Worm (Caenorhabditis elegans) whole organism, young adult: ENCODE data around the gene R12B2.2.

ENCODE experiments used
- B0035.1 ChIP-seq: sonication (generic microtip); optimal IDR thresholded peaks from 2 replicates; lab custom pipeline; 2016; ENCODE audit warnings: missing genetic modification characterization, mild to moderate bottlenecking, missing compliant biosample characterization, missing genotype, missing genetic modification reagents
- B0261.1 ChIP-seq: sonication (generic microtip); optimal IDR thresholded peaks from 2 replicates; lab custom pipeline; 2016; ENCODE audit warnings: mild to moderate bottlenecking, missing genetic modification characterization, moderate library complexity, missing compliant biosample characterization
- D2030.7 ChIP-seq: fragments of 200-800 bp; sonication (Bioruptor generic); IDR thresholded peaks from 2 replicates; pipeline ENCODE4 v1.3.6; 2022; ENCODE audit warnings: missing genetic modification reagents, missing genetic modification characterization, missing compliant biosample characterization
- F33H1.4 ChIP-seq: fragments of 200-800 bp; sonication (Bioruptor generic); IDR thresholded peaks from 2 replicates; pipeline ENCODE4 v1.3.6; 2022; ENCODE audit warnings: missing genetic modification reagents, missing genetic modification characterization, missing compliant biosample characterization
- F49E8.2 ChIP-seq: sonication (generic microtip); optimal IDR thresholded peaks from 3 replicates; lab custom pipeline; 2017; ENCODE audit warnings: missing genetic modification characterization, mild to moderate bottlenecking, missing compliant biosample characterization, antibody characterized with exemption, moderate library complexity; ENCODE audit not compliant: insufficient read depth
- F55B11.4 ChIP-seq: sonication (generic microtip); optimal IDR thresholded peaks from 2 replicates; lab custom pipeline; 2016; ENCODE audit warnings: missing compliant biosample characterization, missing genetic modification characterization, borderline replicate concordance; ENCODE audit not compliant: insufficient read depth
- F57A8.1 ChIP-seq: fragments of 200-800 bp; sonication (Bioruptor generic); optimal IDR thresholded peaks from 2 replicates; lab custom pipeline; 2018; ENCODE audit warnings: mild to moderate bottlenecking, missing genetic modification characterization, moderate library complexity, missing compliant biosample characterization
- F57C9.4 ChIP-seq: sonication (generic microtip); optimal IDR thresholded peaks from 2 replicates; lab custom pipeline; 2017; ENCODE audit warnings: mild to moderate bottlenecking, missing genetic modification characterization, missing compliant biosample characterization
- K11D2.4 ChIP-seq: fragments of 200-800 bp; sonication (Bioruptor generic); IDR thresholded peaks from 2 replicates; pipeline ENCODE4 v1.3.6; 2022; ENCODE audit warnings: missing genetic modification reagents, missing genetic modification characterization, missing compliant biosample characterization
- Y53F4B.3 ChIP-seq: fragments of 200-800 bp; sonication (Bioruptor generic); IDR thresholded peaks from 2 replicates; pipeline ENCODE4 v1.3.6; 2022; ENCODE audit warnings: missing genetic modification reagents, missing genetic modification characterization, missing compliant biosample characterization
- Y53G8AR.9 ChIP-seq: fragments of 200-800 bp; sonication (Bioruptor generic); conservative IDR thresholded peaks from 2 replicates; pipeline ENCODE4 v1.3.6; 2022; ENCODE audit warnings: missing genetic modification reagents, missing genetic modification characterization, missing compliant biosample characterization
- Y56A3A.18 ChIP-seq: fragments of 200-800 bp; sonication (Bioruptor generic); IDR thresholded peaks from 2 replicates; pipeline ENCODE4 v1.3.6; 2022; ENCODE audit warnings: missing genetic modification reagents, missing genetic modification characterization, missing compliant biosample characterization
- Y79H2A.3 ChIP-seq: fragments of 200-800 bp; sonication (Bioruptor generic); conservative IDR thresholded peaks from 2 replicates; pipeline ENCODE4 v1.3.6; 2022; ENCODE audit warnings: missing genetic modification reagents, missing genetic modification characterization, missing compliant biosample characterization
- atf-7 ChIP-seq: sonication (generic microtip); optimal IDR thresholded peaks from 2 replicates; lab custom pipeline; 2017; ENCODE audit warnings: mild to moderate bottlenecking, missing genetic modification characterization, missing compliant biosample characterization
- athp-1 ChIP-seq: sonication (generic microtip); optimal IDR thresholded peaks from 2 replicates; lab custom pipeline; 2017; ENCODE audit warnings: mild to moderate bottlenecking, missing genetic modification characterization, missing compliant biosample characterization
- attf-3 ChIP-seq: fragments of 200-800 bp; sonication (Bioruptor generic); conservative IDR thresholded peaks from 2 replicates; pipeline ENCODE4 v1.3.6; 2022; ENCODE audit warnings: missing genetic modification reagents, missing genetic modification characterization, missing compliant biosample characterization
- ccch-3 ChIP-seq: fragments of 200-800 bp; sonication (Bioruptor generic); optimal IDR thresholded peaks from 2 replicates; lab custom pipeline; 2018; ENCODE audit warnings: mild to moderate bottlenecking, missing genetic modification characterization, missing compliant biosample characterization
- cebp-2 ChIP-seq: fragments of 200-800 bp; sonication (Bioruptor generic); IDR thresholded peaks from 2 replicates; pipeline ENCODE4 v1.3.6; 2022; ENCODE audit warnings: missing genetic modification characterization, missing compliant biosample characterization
- ceh-100 ChIP-seq: fragments of 200-800 bp; sonication (Bioruptor generic); IDR thresholded peaks from 2 replicates; pipeline ENCODE4 v1.3.6; 2022; ENCODE audit warnings: missing genetic modification reagents, missing genetic modification characterization, missing compliant biosample characterization
- ceh-27 ChIP-seq: fragments of 200-800 bp; sonication (Bioruptor generic); optimal IDR thresholded peaks from 2 replicates; lab custom pipeline; 2018; ENCODE audit warnings: mild to moderate bottlenecking, missing genetic modification characterization, moderate library complexity, missing compliant biosample characterization
- ceh-91 ChIP-seq: fragments of 200-800 bp; sonication (Bioruptor generic); IDR thresholded peaks from 2 replicates; pipeline ENCODE4 v1.3.6; 2022; ENCODE audit warnings: missing genetic modification reagents, missing genetic modification characterization, missing compliant biosample characterization
- die-1 ChIP-seq: sonication (generic microtip); optimal IDR thresholded peaks from 2 replicates; lab custom pipeline; 2016; ENCODE audit warnings: missing genotype, mild to moderate bottlenecking, missing genetic modification characterization, missing compliant biosample characterization
- ekl-4 ChIP-seq: fragments of 200-800 bp; sonication (Bioruptor generic); IDR thresholded peaks from 2 replicates; pipeline ENCODE4 v1.3.6; 2022; ENCODE audit warnings: missing genetic modification reagents, missing genetic modification characterization, missing compliant biosample characterization
- him-1 ChIP-seq: sonication (generic microtip); optimal IDR thresholded peaks from 2 replicates; lab custom pipeline; 2016; ENCODE audit warnings: missing genotype, missing genetic modification reagents, missing genetic modification characterization, missing compliant biosample characterization
- hmg-1.2 ChIP-seq: fragments of 200-800 bp; sonication (Bioruptor generic); IDR thresholded peaks from 2 replicates; pipeline ENCODE4 v1.3.6; 2022; ENCODE audit warnings: missing genetic modification reagents, missing genetic modification characterization, missing compliant biosample characterization
- hmg-20 ChIP-seq: fragments of 200-800 bp; sonication (Bioruptor generic); IDR thresholded peaks from 2 replicates; pipeline ENCODE4 v1.3.6; 2022; ENCODE audit warnings: missing genetic modification reagents, missing genetic modification characterization, missing compliant biosample characterization
- hsf-1 ChIP-seq: fragments of 200-800 bp; sonication (Bioruptor generic); IDR thresholded peaks from 2 replicates; pipeline ENCODE4 v1.3.6; 2022; ENCODE audit warnings: missing genetic modification reagents, missing genetic modification characterization, missing compliant biosample characterization
- let-607 ChIP-seq, 2 experiments: fragments of 200-800 bp in 1 of 2; sonication (Bioruptor generic) in 1 of 2; sonication (generic microtip) in 1 of 2; optimal IDR thresholded peaks; 2 replicates each; lab custom pipeline; 2016 to 2018; ENCODE audit warnings: mild to moderate bottlenecking in 2 of 2, missing compliant biosample characterization in 2 of 2, missing genetic modification characterization in 2 of 2, moderate library complexity in 2 of 2, missing genotype in 1 of 2
- lin-26 ChIP-seq: fragments of 200-800 bp; sonication (Bioruptor generic); IDR thresholded peaks from 2 replicates; pipeline ENCODE4 v1.3.6; 2022; ENCODE audit warnings: missing genetic modification reagents, missing genetic modification characterization, missing compliant biosample characterization
- lin-40 ChIP-seq: sonication (generic microtip); optimal IDR thresholded peaks from 2 replicates; lab custom pipeline; 2016; ENCODE audit warnings: missing genetic modification characterization, mild to moderate bottlenecking, missing compliant biosample characterization, missing genotype, missing genetic modification reagents
- lin-54 ChIP-seq: fragments of 200-800 bp; sonication (Bioruptor generic); optimal IDR thresholded peaks from 2 replicates; lab custom pipeline; 2018; ENCODE audit warnings: mild to moderate bottlenecking, missing genetic modification characterization, missing compliant biosample characterization
- lir-1 ChIP-seq: fragments of 200-800 bp; sonication (Bioruptor generic); conservative IDR thresholded peaks from 2 replicates; pipeline ENCODE4 v1.3.6; 2022; ENCODE audit warnings: missing genetic modification reagents, missing genetic modification characterization, missing compliant biosample characterization
- lsl-1 ChIP-seq: fragments of 200-800 bp; sonication (Bioruptor generic); optimal IDR thresholded peaks from 2 replicates; lab custom pipeline; 2018; ENCODE audit warnings: mild to moderate bottlenecking, missing genetic modification characterization, moderate library complexity, missing compliant biosample characterization
- madf-10 ChIP-seq: sonication (generic microtip); optimal IDR thresholded peaks from 2 replicates; lab custom pipeline; 2016; ENCODE audit warnings: mild to moderate bottlenecking, missing genetic modification characterization, missing compliant biosample characterization
- madf-3 ChIP-seq: fragments of 200-800 bp; sonication (Bioruptor generic); IDR thresholded peaks from 2 replicates; pipeline ENCODE4 v1.3.6; 2022; ENCODE audit warnings: missing genetic modification reagents, missing genetic modification characterization, missing compliant biosample characterization
- madf-6 ChIP-seq: fragments of 200-800 bp; sonication (Bioruptor generic); IDR thresholded peaks from 2 replicates; pipeline ENCODE4 v1.3.6; 2022; ENCODE audit warnings: missing genetic modification reagents, missing genetic modification characterization, missing compliant biosample characterization
- nfya-2 ChIP-seq: fragments of 200-800 bp; sonication (Bioruptor generic); IDR thresholded peaks from 2 replicates; pipeline ENCODE4 v1.3.6; 2022; ENCODE audit warnings: missing genetic modification reagents, missing genetic modification characterization, missing compliant biosample characterization
- nhr-90 ChIP-seq: sonication (generic microtip); optimal IDR thresholded peaks from 2 replicates; lab custom pipeline; 2016; ENCODE audit warnings: missing genotype, mild to moderate bottlenecking, missing genetic modification characterization, missing compliant biosample characterization
- rpc-1 ChIP-seq, 2 experiments: fragments of 150-350 bp in 1 of 2; sonication (generic microtip) in 1 of 2; optimal IDR thresholded peaks; 2 replicates each; lab custom pipeline; 2014 to 2018; ENCODE audit warnings: missing biosample characterization in 1 of 2, missing genetic modification characterization in 1 of 2, missing genetic modification reagents in 1 of 2, missing genotype in 1 of 2
- snpc-1.3 ChIP-seq: sonication (generic microtip); optimal IDR thresholded peaks from 2 replicates; lab custom pipeline; 2017; ENCODE audit warnings: missing genetic modification characterization, mild to moderate bottlenecking, missing compliant biosample characterization, antibody characterized with exemption, moderate library complexity, missing genotype, missing genetic modification reagents; ENCODE audit not compliant: insufficient read depth
- somi-1 ChIP-seq: fragments of 200-800 bp; sonication (Bioruptor generic); optimal IDR thresholded peaks from 2 replicates; lab custom pipeline; 2018; ENCODE audit warnings: mild to moderate bottlenecking, missing genetic modification characterization, missing compliant biosample characterization
- tbp1 ChIP-seq: fragments of 200-800 bp; sonication (Bioruptor generic); optimal IDR thresholded peaks from 2 replicates; lab custom pipeline; 2018; ENCODE audit warnings: mild to moderate bottlenecking, missing genetic modification characterization, missing compliant biosample characterization
- zfh-2 ChIP-seq: fragments of 200-800 bp; sonication (Bioruptor generic); conservative IDR thresholded peaks from 2 replicates; pipeline ENCODE4 v1.3.6; 2022; ENCODE audit warnings: missing genetic modification reagents, missing genetic modification characterization, missing compliant biosample characterization
- ztf-22 ChIP-seq: fragments of 200-800 bp; sonication (Bioruptor generic); optimal IDR thresholded peaks from 2 replicates; lab custom pipeline; 2018; ENCODE audit warnings: mild to moderate bottlenecking, missing genetic modification characterization, moderate library complexity, missing compliant biosample characterization
- ztf-25 ChIP-seq: fragments of 200-800 bp; sonication (Bioruptor generic); IDR thresholded peaks from 2 replicates; pipeline ENCODE4 v1.3.6; 2022; ENCODE audit warnings: missing genetic modification reagents, missing genetic modification characterization, missing compliant biosample characterization

R12B2.2 gene

ce11 chrIII:5769726-5770235 is 37.0 kb upstream of the R12B2.2 start, which contains the start of gene cutl-23 (continued):
- TF ChIP-seq Y53F4B.3 (GFP tag; lab: Robert Waterston, UW) (no peak), cebp-2 (no peak), athp-1 (peak; percentile 61), ceh-100 (GFP tag; lab: Robert Waterston, UW) (no peak), Y56A3A.18 (GFP tag; lab: Robert Waterston, UW) (0 out of 2 replicates have a peak, but pooled peaks have one; percentile 28), somi-1 (GFP tag; lab: Kevin White, UChicago) (no peak), F57A8.1 (GFP tag; lab: Kevin White, UChicago) (no peak), madf-3 (GFP tag; lab: Robert Waterston, UW) (0 out of 2 replicates have a peak, but pooled peaks have one; percentile 57), ccch-3 (GFP tag; lab: Kevin White, UChicago) (no peak), K11D2.4 (GFP tag; lab: Robert Waterston, UW) (no peak), F57C9.4 (no peak), F55B11.4 (tag; lab: Kevin White, UChicago) (no peak), snpc-1.3 (peak; percentile 73), ceh-91 (no peak), lsl-1 (peak; percentile 15), atf-7 (tag; lab: Kevin White, UChicago) (peak; percentile 22), ekl-4 (GFP tag; lab: Robert Waterston, UW) (peak; percentile 66; the same call in 1 of the 2 replicates), let-607 (tag; optimal IDR thresholded peaks at IDR 0.05; lab: Kevin White, UChicago) (peak in 1 of 2 experiments; percentile 3), lin-40 (tag; lab: Kevin White, UChicago) (no peak), madf-6 (GFP tag; lab: Robert Waterston, UW) (0 out of 2 replicates have a peak, but pooled peaks have one; percentile 27), tbp1 (peak; percentile 94), nfya-2 (no peak), madf-10 (tag; lab: Kevin White, UChicago) (peak; percentile 50), B0035.1 (tag; lab: Kevin White, UChicago) (no peak), zfh-2 (GFP tag; lab: Robert Waterston, UW) (peak; percentile 37; the same call in 1 of the 2 replicates), lir-1 (GFP tag; lab: Robert Waterston, UW) (no peak), hmg-20 (GFP tag; lab: Robert Waterston, UW) (no peak), die-1 (tag; lab: Kevin White, UChicago) (peak; percentile 72), ceh-27 (peak; percentile 13), ztf-22 (GFP tag; lab: Kevin White, UChicago) (no peak), lin-26 (GFP tag; lab: Robert Waterston, UW) (peak; percentile 90), F49E8.2 (tag; lab: Kevin White, UChicago) (no peak), Y53G8AR.9 (GFP tag; lab: Robert Waterston, UW) (no peak)

ce11 chrIII:5782080-5782479 is 24.7 kb upstream of the R12B2.2 start:
- TF ChIP-seq rpc-1 (optimal IDR thresholded peaks at IDR 0.05; lab: Kevin White, UChicago) (peak; percentile 60), rpc-1 (tag; optimal IDR thresholded peaks at IDR 0.05; lab: Kevin White, UChicago) (peak; percentile 81), Y79H2A.3 (GFP tag; lab: Robert Waterston, UW) (no peak), zfh-2 (GFP tag; lab: Robert Waterston, UW) (0 out of 2 replicates have a peak, but pooled peaks have one; percentile 14), hmg-1.2 (GFP tag; lab: Robert Waterston, UW) (peak; percentile 28; the same call in 1 of the 2 replicates), lin-54 (GFP tag; lab: Kevin White, UChicago) (peak; percentile 3), D2030.7 (GFP tag; lab: Robert Waterston, UW) (peak; percentile 38; the same call in 1 of the 2 replicates), attf-3 (0 out of 2 replicates have a peak, but pooled peaks have one; percentile 60), madf-6 (GFP tag; lab: Robert Waterston, UW) (peak; percentile 46; the same call in 1 of the 2 replicates), ceh-91 (peak; percentile 26; the same call in 1 of the 2 replicates), F33H1.4 (GFP tag; lab: Robert Waterston, UW) (0 out of 2 replicates have a peak, but pooled peaks have one; percentile 22), him-1 (tag; lab: Kevin White, UChicago) (peak; percentile 13), hsf-1 (peak; percentile 32; the same call in 1 of the 2 replicates), B0261.1 (peak; percentile 62), tbp1 (peak; percentile 85), ceh-100 (GFP tag; lab: Robert Waterston, UW) (no peak), lsl-1 (peak; percentile 18), lin-26 (GFP tag; lab: Robert Waterston, UW) (peak; percentile 61; the same call in 1 of the 2 replicates), nhr-90 (peak; percentile 18), ztf-25 (GFP tag; lab: Robert Waterston, UW) (0 out of 2 replicates have a peak, but pooled peaks have one; percentile 62)
